Worm (Caenorhabditis elegans): ENCODE measurements around the gene nipa-1.

Gene nipa-1

DNA sequence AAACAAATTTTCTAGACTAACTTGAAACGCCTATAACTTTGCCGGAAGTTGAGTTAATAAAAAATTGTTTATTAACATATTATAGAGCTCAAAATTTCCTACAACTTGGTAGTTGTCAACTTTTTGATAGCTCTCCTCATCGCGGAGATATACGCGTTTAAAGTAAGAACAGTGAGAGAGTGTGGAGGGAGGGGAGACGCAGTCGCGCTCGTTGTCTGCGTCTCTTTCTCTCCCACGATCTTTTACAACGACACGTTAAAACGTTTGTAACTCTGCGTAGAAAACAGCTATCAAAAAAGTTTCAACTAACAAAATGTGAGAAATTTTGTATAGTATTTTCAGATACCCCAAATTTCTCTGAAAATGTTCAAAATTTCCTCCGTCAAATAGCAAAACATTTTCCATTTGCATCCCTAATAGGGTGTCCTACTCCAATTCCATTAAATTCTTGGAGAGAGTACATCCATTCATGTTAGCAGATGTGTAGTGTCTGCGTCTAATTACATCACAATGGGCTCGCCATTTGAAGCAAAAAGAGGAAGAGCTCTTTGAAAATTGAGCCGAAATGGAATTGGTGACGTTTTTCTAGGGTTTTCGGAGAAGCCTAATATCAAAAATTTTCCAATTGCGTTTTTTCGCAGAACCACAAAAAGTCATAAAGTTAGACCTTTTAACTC is 9.5 kb upstream of the nipa-1 start:
- TF ChIP-seq flt-1 (GFP tag; IDR thresholded peaks at IDR 0.05) (no peak), hnd-1 (tag; optimal IDR thresholded peaks at IDR 0.05) (no peak)

DNA sequence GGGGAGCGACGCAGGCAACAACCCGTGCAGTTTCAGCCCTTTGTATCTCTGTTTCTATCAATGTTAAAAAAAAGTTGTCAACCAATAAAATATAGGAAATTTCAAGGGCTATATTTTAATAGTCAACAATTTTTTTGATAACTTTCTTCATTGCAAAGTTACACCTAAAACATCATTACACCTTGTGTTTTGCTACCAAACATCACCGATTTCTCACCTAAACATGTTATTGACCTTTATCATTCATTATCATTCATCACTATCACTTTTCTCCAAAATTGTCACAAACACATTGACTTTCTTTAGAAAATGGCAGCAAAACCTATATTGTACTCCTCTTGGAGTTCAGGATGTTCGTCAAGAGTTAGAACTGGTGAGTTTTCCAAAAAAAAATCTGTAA is 2.1 kb upstream of the nipa-1 start, which contains the start of gene Y53G8B.1:
Gene Y53G8B.1 (plus strand): TSS at position 242 of the 400 bp plus-strand sequence.
- no peak for TF ChIP-seq scrt-1 (GFP tag; IDR thresholded peaks at IDR 0.05)
- no peak for TF ChIP-seq sea-1 (GFP tag; conservative IDR thresholded peaks at IDR 0.05)
- TF ChIP-seq tbx-37 (GFP tag; conservative IDR thresholded peaks at IDR 0.05) = no peak
- no peak for TF ChIP-seq aly-1 (tag; optimal IDR thresholded peaks at IDR 0.05)
- no peak for TF ChIP-seq ama-1 (optimal IDR thresholded peaks at IDR 0.05)
- no peak for TF ChIP-seq tbx-11 (GFP tag; IDR thresholded peaks at IDR 0.05)
- TF ChIP-seq hmg-4 (GFP tag; optimal IDR thresholded peaks at IDR 0.05) = no peak
- TF ChIP-seq ceh-13 (GFP tag; optimal IDR thresholded peaks at IDR 0.05) = no peak
- no peak for TF ChIP-seq flt-1 (GFP tag; IDR thresholded peaks at IDR 0.05)
- TF ChIP-seq hmbx-1 (tag; optimal IDR thresholded peaks at IDR 0.05) = no peak
- no peak for TF ChIP-seq ceh-36 (tag; optimal IDR thresholded peaks at IDR 0.05)
- no peak for TF ChIP-seq tra-4 (tag; optimal IDR thresholded peaks at IDR 0.05)
- TF ChIP-seq hnd-1 (tag; optimal IDR thresholded peaks at IDR 0.05) = no peak
- no peak for TF ChIP-seq B0310.2 (tag; optimal IDR thresholded peaks at IDR 0.05)
- TF ChIP-seq F13C5.2 (tag; optimal IDR thresholded peaks at IDR 0.05) = no peak
- no peak for TF ChIP-seq ets-7 (tag; optimal IDR thresholded peaks at IDR 0.05)
- no peak for TF ChIP-seq pes-1 (GFP tag; IDR thresholded peaks at IDR 0.05)

DNA sequence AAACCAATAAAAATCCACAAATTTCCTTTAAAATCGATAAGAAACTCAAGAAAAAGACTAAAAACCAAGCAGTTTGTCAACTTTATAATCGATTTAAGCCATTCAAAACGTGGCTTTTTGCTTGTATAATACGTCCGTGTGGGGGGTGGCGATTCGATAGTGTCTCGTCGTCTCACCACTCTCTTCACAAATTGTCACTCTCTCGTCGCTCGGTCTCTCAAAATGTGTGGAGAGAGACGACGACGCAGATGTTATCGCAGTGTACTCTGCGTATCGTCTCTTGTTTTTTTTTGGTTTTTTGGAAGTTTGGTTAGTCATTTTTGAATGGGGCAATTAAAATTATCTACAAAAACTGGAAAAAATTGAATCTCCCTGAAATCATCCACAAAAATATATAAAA is 689 bp upstream of the nipa-1 start:
- TF ChIP-seq tra-4 (tag; optimal IDR thresholded peaks at IDR 0.05) = no peak
- TF ChIP-seq F13C5.2 (tag; optimal IDR thresholded peaks at IDR 0.05) = no peak
- TF ChIP-seq ceh-36 (tag; optimal IDR thresholded peaks at IDR 0.05) = no peak
- no peak for TF ChIP-seq ceh-13 (GFP tag; optimal IDR thresholded peaks at IDR 0.05)
- no peak for TF ChIP-seq B0310.2 (tag; optimal IDR thresholded peaks at IDR 0.05)
- TF ChIP-seq hmbx-1 (tag; optimal IDR thresholded peaks at IDR 0.05) = no peak
- TF ChIP-seq ama-1 (optimal IDR thresholded peaks at IDR 0.05) = no peak
- no peak for TF ChIP-seq tbx-11 (GFP tag; IDR thresholded peaks at IDR 0.05)
- TF ChIP-seq ets-7 (tag; optimal IDR thresholded peaks at IDR 0.05) = no peak
- no peak for TF ChIP-seq flt-1 (GFP tag; IDR thresholded peaks at IDR 0.05)
- TF ChIP-seq scrt-1 (GFP tag; IDR thresholded peaks at IDR 0.05) = no peak
- TF ChIP-seq aly-1 (tag; optimal IDR thresholded peaks at IDR 0.05) = no peak
- TF ChIP-seq tbx-37 (GFP tag; conservative IDR thresholded peaks at IDR 0.05) = no peak
- TF ChIP-seq sea-1 (GFP tag; conservative IDR thresholded peaks at IDR 0.05) = no peak
- TF ChIP-seq hmg-4 (GFP tag; optimal IDR thresholded peaks at IDR 0.05) = no peak
- no peak for TF ChIP-seq hnd-1 (tag; optimal IDR thresholded peaks at IDR 0.05)
- no peak for TF ChIP-seq pes-1 (GFP tag; IDR thresholded peaks at IDR 0.05)

DNA sequence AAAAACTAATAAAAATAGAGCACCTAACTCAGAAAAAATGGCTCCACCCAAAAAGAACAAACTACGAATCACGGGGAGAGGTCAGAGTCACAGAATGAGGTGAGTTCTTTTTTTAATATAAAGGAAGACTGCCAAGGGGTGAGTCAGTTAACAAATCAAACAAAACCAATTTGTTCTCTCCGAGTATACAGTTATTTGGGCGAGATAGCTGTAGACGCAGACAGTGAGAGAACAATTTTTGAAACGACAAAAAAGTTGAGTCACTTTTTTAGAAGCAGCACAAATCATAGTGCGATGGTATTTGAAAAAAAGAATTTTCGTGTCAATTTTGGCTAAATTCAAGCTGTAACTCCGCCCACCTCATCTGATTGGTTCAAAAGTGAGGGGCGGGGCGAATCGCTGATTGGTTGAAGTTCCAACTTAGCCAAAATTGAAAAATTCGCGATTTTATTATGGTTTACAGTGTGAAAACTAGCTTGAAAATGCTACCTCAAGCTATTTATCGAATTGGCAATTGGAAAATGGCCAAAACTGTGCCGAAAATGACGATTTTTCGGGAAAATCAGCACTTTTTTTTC is 2.6 kb downstream of the nipa-1 start:
- no peak for TF ChIP-seq tra-4 (tag; optimal IDR thresholded peaks at IDR 0.05)

- TF ChIP-seq ama-1 (optimal IDR thresholded peaks at IDR 0.05) (no peak), F13C5.2 (tag; optimal IDR thresholded peaks at IDR 0.05) (no peak), hmbx-1 (tag; optimal IDR thresholded peaks at IDR 0.05) (no peak), hmg-4 (GFP tag; optimal IDR thresholded peaks at IDR 0.05) (no peak), ceh-36 (tag; optimal IDR thresholded peaks at IDR 0.05) (no peak), scrt-1 (GFP tag; IDR thresholded peaks at IDR 0.05) (no peak), ceh-13 (GFP tag; optimal IDR thresholded peaks at IDR 0.05) (no peak), hnd-1 (tag; optimal IDR thresholded peaks at IDR 0.05) (no peak), sea-1 (GFP tag; conservative IDR thresholded peaks at IDR 0.05) (no peak), tbx-37 (GFP tag; conservative IDR thresholded peaks at IDR 0.05) (no peak), pes-1 (GFP tag; IDR thresholded peaks at IDR 0.05) (no peak), tra-4 (tag; optimal IDR thresholded peaks at IDR 0.05) (no peak), aly-1 (tag; optimal IDR thresholded peaks at IDR 0.05) (no peak), B0310.2 (tag; optimal IDR thresholded peaks at IDR 0.05) (no peak), tbx-11 (GFP tag; IDR thresholded peaks at IDR 0.05) (no peak), flt-1 (GFP tag; IDR thresholded peaks at IDR 0.05) (no peak), ets-7 (tag; optimal IDR thresholded peaks at IDR 0.05) (no peak)
These were observed 7.0 kb downstream of the nipa-1 start for ce11 chrIII:3119972-3120371.

DNA sequence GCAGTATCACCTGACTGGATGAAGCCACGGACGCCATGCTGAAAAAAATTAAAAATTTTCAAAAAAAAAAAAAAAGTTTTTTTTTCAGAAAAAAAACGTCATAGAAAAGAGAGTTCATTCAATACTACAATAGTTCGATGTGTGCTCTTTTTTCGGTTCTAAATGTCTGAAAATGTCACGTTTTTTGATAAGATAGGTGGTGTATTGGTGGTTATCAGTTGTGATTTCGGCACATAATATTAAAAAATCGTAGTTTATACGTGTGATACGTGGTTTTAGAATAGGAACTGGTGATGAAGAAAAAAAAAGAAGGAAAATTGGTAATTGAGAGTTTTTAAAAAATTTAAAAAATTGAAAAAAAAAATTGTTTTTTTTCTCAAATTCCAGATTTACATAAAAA is 10.0 kb downstream of the nipa-1 start:
- TF ChIP-seq B0310.2 (tag; optimal IDR thresholded peaks at IDR 0.05) = no peak
- TF ChIP-seq ceh-13 (GFP tag; optimal IDR thresholded peaks at IDR 0.05) = no peak
- TF ChIP-seq ets-7 (tag; optimal IDR thresholded peaks at IDR 0.05) = no peak
- no peak for TF ChIP-seq flt-1 (GFP tag; IDR thresholded peaks at IDR 0.05)
- TF ChIP-seq scrt-1 (GFP tag; IDR thresholded peaks at IDR 0.05) = no peak
- no peak for TF ChIP-seq pes-1 (GFP tag; IDR thresholded peaks at IDR 0.05)
- no peak for TF ChIP-seq tbx-11 (GFP tag; IDR thresholded peaks at IDR 0.05)
- no peak for TF ChIP-seq hnd-1 (tag; optimal IDR thresholded peaks at IDR 0.05)
- TF ChIP-seq aly-1 (tag; optimal IDR thresholded peaks at IDR 0.05) = no peak
- TF ChIP-seq hmg-4 (GFP tag; optimal IDR thresholded peaks at IDR 0.05) = no peak
- TF ChIP-seq tra-4 (tag; optimal IDR thresholded peaks at IDR 0.05) = no peak
- no peak for TF ChIP-seq sea-1 (GFP tag; conservative IDR thresholded peaks at IDR 0.05)
- no peak for TF ChIP-seq ama-1 (optimal IDR thresholded peaks at IDR 0.05)

ce11 chrIII:3112616-3113015 is 14.3 kb downstream of the nipa-1 start:
- TF ChIP-seq B0310.2 (tag; optimal IDR thresholded peaks at IDR 0.05) = no peak
- TF ChIP-seq aly-1 (tag; optimal IDR thresholded peaks at IDR 0.05) = no peak
- TF ChIP-seq scrt-1 (GFP tag; IDR thresholded peaks at IDR 0.05) = no peak
- TF ChIP-seq F13C5.2 (tag; optimal IDR thresholded peaks at IDR 0.05) = no peak
- no peak for TF ChIP-seq ceh-13 (GFP tag; optimal IDR thresholded peaks at IDR 0.05)
- no peak for TF ChIP-seq ets-7 (tag; optimal IDR thresholded peaks at IDR 0.05)
- no peak for TF ChIP-seq tra-4 (tag; optimal IDR thresholded peaks at IDR 0.05)
- TF ChIP-seq hnd-1 (tag; optimal IDR thresholded peaks at IDR 0.05) = no peak
- TF ChIP-seq tbx-11 (GFP tag; IDR thresholded peaks at IDR 0.05) = no peak
- no peak for TF ChIP-seq tbx-37 (GFP tag; conservative IDR thresholded peaks at IDR 0.05)
- no peak for TF ChIP-seq ama-1 (optimal IDR thresholded peaks at IDR 0.05)
- no peak for TF ChIP-seq hmbx-1 (tag; optimal IDR thresholded peaks at IDR 0.05)
- no peak for TF ChIP-seq hmg-4 (GFP tag; optimal IDR thresholded peaks at IDR 0.05)
- no peak for TF ChIP-seq flt-1 (GFP tag; IDR thresholded peaks at IDR 0.05)
- no peak for TF ChIP-seq ceh-36 (tag; optimal IDR thresholded peaks at IDR 0.05)
- no peak for TF ChIP-seq sea-1 (GFP tag; conservative IDR thresholded peaks at IDR 0.05)
- no peak for TF ChIP-seq pes-1 (GFP tag; IDR thresholded peaks at IDR 0.05)

Data from whole organism, early embryonic.